Fruit fly (Drosophila melanogaster): ENCODE data around the gene CG4950.

CG4950 gene

dm6 chr3L:16289067-16289466, 21.1 kb upstream of the CG4950 start:
- TF ChIP-seq Dll (optimal IDR thresholded peaks at IDR 0.05) = no peak
- TF ChIP-seq psq (optimal IDR thresholded peaks at IDR 0.05) = no peak

dm6 chr3L:16288322-16288721, 20.4 kb upstream of the CG4950 start, which contains the start of gene CG13046:
CG13046 (minus strand) TSS chr3L:16288422.
- TF ChIP-seq CG8478 (optimal IDR thresholded peaks at IDR 0.05) = no peak
- TF ChIP-seq EcR (GFP tag; optimal IDR thresholded peaks at IDR 0.05) = no peak

DNA sequence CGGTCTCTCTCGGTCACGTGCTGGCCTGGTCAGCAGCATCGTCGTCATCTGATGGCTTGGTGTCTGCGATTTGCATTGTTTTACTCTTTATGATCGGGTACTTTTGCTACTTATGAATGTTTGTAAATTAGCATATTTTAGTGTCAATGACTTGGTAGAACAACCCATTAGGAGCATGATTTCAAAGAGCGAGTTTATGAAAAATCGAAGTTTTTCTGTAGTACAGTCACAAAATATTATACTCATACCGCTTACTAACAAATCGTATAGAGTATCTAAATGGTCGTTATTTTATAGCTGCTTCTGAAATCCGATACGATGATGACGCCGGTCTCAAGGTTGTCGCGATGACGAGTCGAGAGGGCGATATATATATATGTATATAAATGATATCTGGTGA, 18.3 kb upstream of the CG4950 start:
- TF ChIP-seq EcR (GFP tag; optimal IDR thresholded peaks at IDR 0.05) (no peak), Dll (optimal IDR thresholded peaks at IDR 0.05) (no peak), usp (GFP tag; optimal IDR thresholded peaks at IDR 0.05) (no peak), pan (optimal IDR thresholded peaks at IDR 0.05) (no peak), CG8478 (optimal IDR thresholded peaks at IDR 0.05) (no peak), psq (optimal IDR thresholded peaks at IDR 0.05) (no peak)

- no peak for TF ChIP-seq Dll (optimal IDR thresholded peaks at IDR 0.05)
- TF ChIP-seq CG8478 (optimal IDR thresholded peaks at IDR 0.05) = no peak
- TF ChIP-seq psq (optimal IDR thresholded peaks at IDR 0.05) = no peak
- TF ChIP-seq pan (optimal IDR thresholded peaks at IDR 0.05) = no peak
- no peak for TF ChIP-seq EcR (GFP tag; optimal IDR thresholded peaks at IDR 0.05)
- no peak for TF ChIP-seq usp (GFP tag; optimal IDR thresholded peaks at IDR 0.05)
Observed at dm6 chr3L:16285346-16285911, 17.5 kb upstream of the CG4950 start, which contains the start of gene CG13047. CG13047 (minus strand) TSS chr3L:16285396.

dm6 chr3L:16283821-16284220, 15.9 kb upstream of the CG4950 start, which contains the start of gene CG13048:
CG13048 (minus strand) TSS chr3L:16283921.
- TF ChIP-seq Dll (optimal IDR thresholded peaks at IDR 0.05) (no peak), CG8478 (optimal IDR thresholded peaks at IDR 0.05) (no peak), EcR (GFP tag; optimal IDR thresholded peaks at IDR 0.05) (no peak), usp (GFP tag; optimal IDR thresholded peaks at IDR 0.05) (no peak), psq (optimal IDR thresholded peaks at IDR 0.05) (no peak), pan (optimal IDR thresholded peaks at IDR 0.05) (no peak)

DNA sequence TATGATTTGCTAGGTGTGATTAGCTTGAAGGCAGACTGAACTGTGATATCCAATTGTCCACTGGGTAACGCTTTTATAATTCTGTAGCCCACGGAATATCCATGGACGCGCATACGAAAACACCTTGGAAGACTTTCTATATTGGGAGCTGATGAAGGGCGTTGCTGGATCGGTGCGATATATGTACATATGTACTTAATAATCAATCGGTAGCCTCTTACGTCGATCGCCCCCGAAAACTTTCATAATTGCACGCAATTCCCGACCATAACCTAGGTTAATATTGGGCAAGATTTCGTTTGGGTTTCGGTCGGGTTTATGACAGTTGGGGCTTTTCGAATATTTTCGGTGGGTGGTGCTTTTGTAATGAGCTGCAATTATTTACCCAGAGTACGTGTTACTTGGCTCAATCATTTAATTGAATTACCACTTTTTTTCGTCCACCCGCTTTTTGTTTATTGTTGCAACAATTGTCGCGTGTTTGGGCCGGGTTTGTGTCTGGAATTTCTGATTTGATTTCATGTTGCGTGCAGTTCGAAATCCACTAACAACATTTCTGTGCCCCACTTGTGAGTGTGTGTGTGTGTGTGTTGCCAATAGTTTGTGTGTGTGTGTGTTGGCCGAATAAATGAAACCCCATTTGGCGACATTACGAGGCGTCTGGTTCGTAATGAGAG, 14.1 kb upstream of the CG4950 start, which contains the start of gene CG13049:
CG13049 (minus strand) TSS at position 51 of the 677 bp plus-strand sequence.
- TF ChIP-seq Dll (optimal IDR thresholded peaks at IDR 0.05) = no peak
- TF ChIP-seq CG8478 (optimal IDR thresholded peaks at IDR 0.05) = no peak
- TF ChIP-seq psq (optimal IDR thresholded peaks at IDR 0.05) = no peak
- TF ChIP-seq EcR (GFP tag; optimal IDR thresholded peaks at IDR 0.05) = no peak
- no peak for TF ChIP-seq pan (optimal IDR thresholded peaks at IDR 0.05)
- no peak for TF ChIP-seq usp (GFP tag; optimal IDR thresholded peaks at IDR 0.05)

dm6 chr3L:16279987-16280454, 12.1 kb upstream of the CG4950 start, which contains the start of gene CG13064:
CG13064 (plus strand) TSS chr3L:16280404.
- TF ChIP-seq EcR (GFP tag; optimal IDR thresholded peaks at IDR 0.05) = peak in 1 of 2 experiments; percentile 54
- no peak for TF ChIP-seq psq (optimal IDR thresholded peaks at IDR 0.05)
- TF ChIP-seq Dll (optimal IDR thresholded peaks at IDR 0.05) = no peak
- TF ChIP-seq pan (optimal IDR thresholded peaks at IDR 0.05) = no peak
- no peak for TF ChIP-seq usp (GFP tag; optimal IDR thresholded peaks at IDR 0.05)
- TF ChIP-seq CG8478 (optimal IDR thresholded peaks at IDR 0.05) = no peak

DNA sequence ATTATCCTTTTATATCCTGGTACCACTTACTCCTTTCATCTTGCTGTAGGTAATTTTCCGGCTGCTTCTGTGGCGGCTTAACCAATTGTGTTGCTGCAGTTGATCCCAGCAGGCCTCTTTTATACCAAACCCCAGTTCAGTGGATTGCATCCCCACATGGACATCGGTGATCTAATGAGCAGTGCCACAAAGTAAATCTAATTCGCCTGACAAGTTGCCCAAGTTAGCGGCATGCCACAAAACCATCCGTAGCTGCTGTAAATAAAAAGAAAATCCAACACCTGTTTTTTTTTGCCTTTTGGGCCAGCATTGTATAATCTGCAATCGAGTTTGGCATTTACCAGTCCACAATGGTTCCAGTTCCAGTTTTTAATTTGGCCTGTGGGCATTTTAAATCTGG, 11.2 kb upstream of the CG4950 start, which contains the start of gene CG13050:
CG13050 (minus strand) TSS at position 101 of the 400 bp plus-strand sequence.
- TF ChIP-seq psq (optimal IDR thresholded peaks at IDR 0.05) = no peak
- no peak for TF ChIP-seq Dll (optimal IDR thresholded peaks at IDR 0.05)
- TF ChIP-seq usp (GFP tag; optimal IDR thresholded peaks at IDR 0.05) = no peak
- TF ChIP-seq pan (optimal IDR thresholded peaks at IDR 0.05) = no peak
- no peak for TF ChIP-seq EcR (GFP tag; optimal IDR thresholded peaks at IDR 0.05)
- no peak for TF ChIP-seq CG8478 (optimal IDR thresholded peaks at IDR 0.05)

DNA sequence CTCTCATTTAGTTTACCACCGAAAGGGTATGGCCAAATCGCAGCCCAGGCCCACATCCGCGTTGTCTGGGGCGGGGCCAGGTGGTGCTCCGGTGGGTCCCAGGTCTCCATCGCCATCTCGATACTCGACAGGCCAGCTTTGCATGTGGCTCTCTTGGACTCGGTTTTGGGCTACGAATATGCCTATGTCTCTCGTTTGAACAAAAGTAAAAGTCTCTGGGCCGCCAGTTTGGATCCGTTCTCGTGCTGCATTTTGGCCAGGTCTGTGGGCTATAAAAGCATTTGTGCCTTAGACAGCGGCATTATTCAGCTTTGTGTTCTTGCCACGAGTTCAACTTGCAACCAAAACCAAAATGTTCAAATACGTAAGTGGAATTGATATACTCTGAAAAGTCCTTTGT, 9.2 kb upstream of the CG4950 start, which contains the start of gene CG13065:
CG13065 (plus strand) TSS at position 301 of the 400 bp plus-strand sequence.
- TF ChIP-seq pan (optimal IDR thresholded peaks at IDR 0.05) (no peak), psq (optimal IDR thresholded peaks at IDR 0.05) (no peak), CG8478 (optimal IDR thresholded peaks at IDR 0.05) (no peak), usp (GFP tag; optimal IDR thresholded peaks at IDR 0.05) (no peak), EcR (GFP tag; optimal IDR thresholded peaks at IDR 0.05) (no peak), Dll (optimal IDR thresholded peaks at IDR 0.05) (no peak)

DNA sequence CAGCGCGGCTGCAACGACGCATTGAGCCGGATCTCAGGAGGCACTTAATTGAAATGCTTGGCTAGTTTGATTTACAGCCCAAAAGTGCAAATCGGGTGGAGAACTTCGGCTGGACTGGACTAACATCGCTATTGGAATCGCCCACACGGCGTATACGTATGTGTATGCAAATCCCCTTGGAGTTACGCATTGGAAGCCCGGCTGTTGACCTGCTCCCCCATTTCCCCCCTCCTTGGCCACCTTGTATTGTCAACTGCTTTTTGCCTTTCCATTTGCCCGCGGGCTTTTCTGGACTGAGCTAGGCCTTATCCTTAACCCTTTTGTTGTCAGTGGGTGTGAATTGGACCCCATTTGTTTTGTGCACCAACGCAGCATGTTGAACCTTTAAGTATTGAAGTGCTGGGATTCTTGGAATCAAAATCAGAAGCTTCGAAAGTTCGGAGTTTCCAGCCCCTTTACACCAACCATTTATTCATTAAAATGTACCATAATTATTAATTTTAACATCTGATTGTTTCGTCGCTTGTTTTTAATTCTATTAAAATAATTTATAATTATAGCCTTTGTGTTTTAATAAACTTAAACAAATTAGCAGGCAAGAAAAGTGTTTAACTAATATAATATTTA, 7.5 kb upstream of the CG4950 start:
- TF ChIP-seq psq (optimal IDR thresholded peaks at IDR 0.05) (no peak), CG8478 (optimal IDR thresholded peaks at IDR 0.05) (no peak), EcR (GFP tag; optimal IDR thresholded peaks at IDR 0.05) (peak in 1 of 2 experiments; percentile 71)

- no peak for TF ChIP-seq EcR (GFP tag; optimal IDR thresholded peaks at IDR 0.05)
- no peak for TF ChIP-seq Dll (optimal IDR thresholded peaks at IDR 0.05)
- no peak for TF ChIP-seq pan (optimal IDR thresholded peaks at IDR 0.05)
- no peak for TF ChIP-seq CG8478 (optimal IDR thresholded peaks at IDR 0.05)
- no peak for TF ChIP-seq psq (optimal IDR thresholded peaks at IDR 0.05)
Observed at dm6 chr3L:16272338-16272959, 4.5 kb upstream of the CG4950 start, which contains the start of gene CG13066. CG13066 (plus strand) TSS chr3L:16272909.

Data from whole organism.